Fruit fly (Drosophila melanogaster): Measurements from ENCODE around the gene CG12316.
A peak's percentile ranks its signal among the peaks of the same experiment; 100 is the strongest.

The CG12316 gene

DNA sequence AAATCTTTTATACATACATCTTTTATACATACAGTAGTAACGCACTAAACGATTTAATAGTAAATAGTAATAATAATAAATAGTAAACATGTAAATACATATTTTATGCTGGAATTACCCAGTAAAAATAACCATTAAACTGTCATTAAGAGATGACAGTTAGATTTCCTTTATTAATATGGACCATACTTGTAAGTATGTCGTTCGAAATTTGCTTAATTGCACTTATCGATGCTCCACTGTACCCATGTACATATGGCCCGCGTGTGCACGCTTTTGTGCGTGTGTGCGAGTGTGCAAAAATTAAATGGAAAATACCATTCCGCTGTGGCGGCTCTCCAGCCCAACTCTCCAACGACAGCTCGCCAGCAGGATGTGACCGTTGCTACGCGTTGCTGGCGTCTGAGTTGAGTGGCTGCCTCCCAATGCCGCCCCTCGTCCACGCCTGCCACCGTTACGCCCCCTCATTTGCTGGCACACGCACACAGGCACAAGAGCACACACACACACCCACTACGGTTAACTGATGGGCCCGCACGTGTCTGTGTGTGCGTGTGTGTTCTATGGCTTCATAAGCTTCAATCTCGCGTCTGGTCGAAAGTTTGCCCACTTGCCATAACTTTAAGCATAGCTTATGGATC, 33.9 kb downstream of the CG12316 start:
- TF ChIP-seq CG12104 (GFP tag; optimal IDR thresholded peaks at IDR 0.05) = no peak
- no peak for TF ChIP-seq Eip74EF (GFP tag; optimal IDR thresholded peaks at IDR 0.05)
- no peak for TF ChIP-seq CG30020 (tag; optimal IDR thresholded peaks at IDR 0.05)
- peak; percentile 1 for TF ChIP-seq CG12219 (GFP tag; optimal IDR thresholded peaks at IDR 0.05)
- TF ChIP-seq Hr51 (GFP tag; optimal IDR thresholded peaks at IDR 0.05) = peak in 1 of 2 experiments; percentile 23
- TF ChIP-seq Med (GFP tag) = peak; percentile 68
- TF ChIP-seq HLHmδ (GFP tag; optimal IDR thresholded peaks at IDR 0.05) = peak; percentile 22
- TF ChIP-seq CG18476 (GFP tag; optimal IDR thresholded peaks at IDR 0.05) = no peak
- TF ChIP-seq CG32772 (GFP tag; IDR thresholded peaks at IDR 0.05) = 0 out of 2 replicates have a peak, but pooled peaks have one; percentile 23
- TF ChIP-seq klu (GFP tag; IDR thresholded peaks at IDR 0.05) = no peak
- TF ChIP-seq Taf1 (GFP tag; IDR thresholded peaks at IDR 0.05) = 0 out of 2 replicates have a peak, but pooled peaks have one; percentile 19
- TF ChIP-seq CG10366 (GFP tag; IDR thresholded peaks at IDR 0.05) = no peak
- no peak for TF ChIP-seq D (optimal IDR thresholded peaks at IDR 0.05)
- TF ChIP-seq D (GFP tag; optimal IDR thresholded peaks at IDR 0.05) = no peak
- no peak for TF ChIP-seq Lim3 (GFP tag; IDR thresholded peaks at IDR 0.05)
- TF ChIP-seq CG18599 (GFP tag; optimal IDR thresholded peaks at IDR 0.05) = peak; percentile 36
- 0 out of 4 replicates have a peak, but pooled peaks have one; percentile 45 for TF ChIP-seq chinmo (GFP tag; IDR thresholded peaks at IDR 0.05; ENCODE audit: partially characterized antibody)
- no peak for TF ChIP-seq NfI (GFP tag; optimal IDR thresholded peaks at IDR 0.05)
- TF ChIP-seq Ssrp (tag; optimal IDR thresholded peaks at IDR 0.05) = peak; percentile 11
- TF ChIP-seq cg (GFP tag; optimal IDR thresholded peaks at IDR 0.05) = peak; percentile 63
- TF ChIP-seq sob (GFP tag; IDR thresholded peaks at IDR 0.05) = 0 out of 2 replicates have a peak, but pooled peaks have one; percentile 15
- 0 out of 3 replicates have a peak, but pooled peaks have one; percentile 35 for TF ChIP-seq H15 (GFP tag; IDR thresholded peaks at IDR 0.05)
- peak; percentile 24 for TF ChIP-seq CG2678 (tag; optimal IDR thresholded peaks at IDR 0.05)
- peak; percentile 24; the same call in 1 of the 2 replicates for TF ChIP-seq slbo (GFP tag; IDR thresholded peaks at IDR 0.05)
- TF ChIP-seq fd3F (GFP tag; optimal IDR thresholded peaks at IDR 0.05) = no peak
- no peak for TF ChIP-seq Neu2 (GFP tag; optimal IDR thresholded peaks at IDR 0.05; ENCODE audit: borderline replicate concordance)
- TF ChIP-seq grn (GFP tag; optimal IDR thresholded peaks at IDR 0.05) = no peak
- no peak for TF ChIP-seq dm (GFP tag; optimal IDR thresholded peaks at IDR 0.05)
- peak; percentile 23; the same call in 1 of the 2 replicates for TF ChIP-seq CG9932 (GFP tag; IDR thresholded peaks at IDR 0.05)
- TF ChIP-seq kay (GFP tag; optimal IDR thresholded peaks at IDR 0.05) = no peak
- no peak for TF ChIP-seq CG4328 (GFP tag; optimal IDR thresholded peaks at IDR 0.05)
- TF ChIP-seq PHDP (tag; optimal IDR thresholded peaks at IDR 0.05) = peak; percentile 12
- no peak for TF ChIP-seq CG6765 (GFP tag; optimal IDR thresholded peaks at IDR 0.05)
- no peak for TF ChIP-seq B-H1 (GFP tag; IDR thresholded peaks at IDR 0.05)
- no peak for TF ChIP-seq NC2α (GFP tag; optimal IDR thresholded peaks at IDR 0.05)
- peak; percentile 30 for TF ChIP-seq gem (tag; optimal IDR thresholded peaks at IDR 0.05)
- TF ChIP-seq CG1647 (GFP tag; optimal IDR thresholded peaks at IDR 0.05) = no peak
- TF ChIP-seq CG12391 (tag; optimal IDR thresholded peaks at IDR 0.05) = no peak
- peak; percentile 31 for TF ChIP-seq CG11504 (tag; optimal IDR thresholded peaks at IDR 0.05)
- no peak for TF ChIP-seq Dll (GFP tag; IDR thresholded peaks at IDR 0.05; ENCODE audit: partially characterized antibody)
- TF ChIP-seq tgo (GFP tag; IDR thresholded peaks at IDR 0.05) = 0 out of 3 replicates have a peak, but pooled peaks have one; percentile 26
- TF ChIP-seq chn (GFP tag; optimal IDR thresholded peaks at IDR 0.05) = no peak
- peak; percentile 61 for TF ChIP-seq crol (GFP tag; IDR thresholded peaks at IDR 0.05)
- no peak for TF ChIP-seq Dek (tag; optimal IDR thresholded peaks at IDR 0.05)
- 0 out of 3 replicates have a peak, but pooled peaks have one; percentile 21 for TF ChIP-seq CG6175 (GFP tag; IDR thresholded peaks at IDR 0.05)
- 0 out of 2 replicates have a peak, but pooled peaks have one; percentile 21 for TF ChIP-seq lmd (GFP tag; IDR thresholded peaks at IDR 0.05)
- no peak for TF ChIP-seq gsb-n (tag; optimal IDR thresholded peaks at IDR 0.05)
- no peak for TF ChIP-seq trem (tag; optimal IDR thresholded peaks at IDR 0.05)
- TF ChIP-seq slp2 (GFP tag; optimal IDR thresholded peaks at IDR 0.05) = no peak
